Worm (Caenorhabditis elegans) whole organism, late embryonic: Measurements from ENCODE around the gene F35E12.9.

Experiments used
- elt-4 ChIP-seq: sonication (generic microtip); optimal IDR thresholded peaks from 2 replicates; lab custom pipeline; 2016; ENCODE audit warnings: missing genetic modification characterization, missing compliant biosample characterization
- nfya-1 ChIP-seq: sonication (generic microtip); optimal IDR thresholded peaks from 2 replicates; lab custom pipeline; 2017; ENCODE audit warnings: missing genetic modification characterization, mild to moderate bottlenecking, missing compliant biosample characterization, antibody characterized with exemption, moderate library complexity

DNA sequence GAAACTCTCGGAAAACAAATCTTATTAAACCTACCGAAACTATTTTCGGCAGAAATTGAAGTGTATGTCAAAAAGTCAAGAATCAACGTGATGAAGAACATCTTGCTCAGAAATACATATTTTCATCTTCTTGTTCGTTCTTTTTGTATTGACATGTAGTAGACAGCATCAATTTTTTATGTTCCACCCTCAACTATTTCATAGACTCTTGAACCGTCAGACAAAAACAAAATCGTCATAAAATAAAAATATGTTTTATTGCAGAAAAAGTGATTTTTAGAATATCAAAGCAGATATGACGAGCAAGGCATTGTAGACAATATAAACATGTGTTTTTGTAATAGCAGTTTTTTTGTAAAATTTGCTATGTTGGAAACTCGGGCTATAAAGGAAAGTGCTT lies 20.1 kb downstream of the F35E12.9 start, which contains the start of gene F35E12.2:
- TF ChIP-seq nfya-1, result no peak
- no peak for TF ChIP-seq elt-4 (tag; lab: Kevin White, UChicago)
